Worm (Caenorhabditis elegans) whole organism, dauer: ENCODE results near the gene zig-3.

Source experiments
- unc-62 ChIP-seq: sonication (generic microtip); optimal IDR thresholded peaks from 2 replicates; lab custom pipeline; 2017; ENCODE audit warnings: missing biosample characterization, missing genetic modification reagents, missing genetic modification characterization

The zig-3 gene

ce11 chrX:7930450-7930849 lies at the start of gene zig-3:
Gene zig-3 (plus strand): TSS chrX:7930750.
- no peak for TF ChIP-seq unc-62 (GFP tag; lab: Kevin White, UChicago)

ce11 chrX:7880848-7881247 lies 49.7 kb upstream of the zig-3 start, which contains the start of gene C39D10.8:
Gene C39D10.8 (minus strand): TSS chrX:7880948.
- no peak for TF ChIP-seq unc-62 (GFP tag; lab: Kevin White, UChicago)

- no peak for TF ChIP-seq unc-62 (GFP tag; lab: Kevin White, UChicago)
Observed at ce11 chrX:7881307-7881706, 49.2 kb upstream of the zig-3 start.

DNA sequence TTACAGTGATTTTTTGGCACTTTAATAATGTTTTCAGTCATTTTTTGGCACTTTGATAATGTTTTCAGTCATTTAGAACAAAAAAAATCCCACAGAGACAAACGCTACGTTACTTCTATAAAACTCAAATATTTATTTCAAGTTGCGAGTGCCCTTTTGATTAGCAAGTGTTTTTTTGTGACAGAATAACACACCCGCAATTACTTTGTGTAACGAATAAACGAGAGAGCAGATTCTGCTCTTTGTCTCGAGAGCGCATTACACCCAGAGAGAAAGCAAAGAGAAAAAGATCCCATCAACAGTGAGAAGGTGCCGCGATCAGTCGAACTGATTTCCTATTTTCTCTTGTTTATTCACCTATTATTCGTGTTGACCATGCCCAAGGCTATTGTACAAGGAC lies 46.6 kb upstream of the zig-3 start, which contains the start of gene pcyt-2.2:
Gene pcyt-2.2, plus strand, starts transcription at position 301 of the 400 bp plus-strand sequence.
- TF ChIP-seq unc-62 (GFP tag; lab: Kevin White, UChicago): no peak

DNA sequence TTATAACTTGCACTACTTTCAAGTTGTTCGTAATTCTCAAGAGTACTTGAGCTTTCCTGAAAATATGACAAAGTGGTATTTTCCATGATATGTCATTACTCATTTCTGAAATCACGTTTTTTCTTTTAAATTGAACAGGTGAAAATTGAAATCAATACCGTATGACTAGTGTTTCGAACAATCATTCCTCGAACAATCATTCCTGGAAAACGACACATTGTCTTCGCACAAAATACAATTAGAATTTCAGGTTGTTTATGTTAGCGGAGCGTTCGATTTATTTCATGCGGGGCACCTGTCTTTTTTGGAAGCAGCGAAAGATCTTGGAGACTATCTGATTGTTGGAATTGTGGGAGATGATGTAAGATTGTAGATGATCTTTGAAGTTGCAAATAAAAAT lies 44.4 kb upstream of the zig-3 start:
- TF ChIP-seq unc-62 (GFP tag; lab: Kevin White, UChicago): no peak

DNA sequence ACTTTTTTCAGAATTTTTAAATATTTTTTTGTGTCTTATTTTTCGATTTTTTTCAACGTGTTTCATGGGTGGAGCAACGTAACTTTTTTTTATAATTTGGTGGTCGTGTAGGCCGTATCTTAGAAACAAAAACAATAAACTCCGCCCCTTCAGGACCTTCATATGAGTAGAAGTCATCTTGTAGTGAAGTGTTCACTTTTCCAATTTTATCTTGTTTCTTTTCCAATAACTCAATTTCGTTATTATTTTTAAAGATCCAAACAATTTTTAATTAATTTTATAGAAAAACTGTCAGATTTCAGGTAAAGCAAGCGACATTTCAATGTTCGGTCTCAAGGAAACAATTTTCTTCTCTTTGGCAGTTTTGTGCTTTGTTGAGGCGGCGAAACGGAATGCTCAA lies 41.6 kb upstream of the zig-3 start, which contains the start of gene C39D10.2:
Gene C39D10.2, plus strand, starts transcription at position 301 of the 400 bp plus-strand sequence.
- TF ChIP-seq unc-62 (GFP tag; lab: Kevin White, UChicago): no peak

DNA sequence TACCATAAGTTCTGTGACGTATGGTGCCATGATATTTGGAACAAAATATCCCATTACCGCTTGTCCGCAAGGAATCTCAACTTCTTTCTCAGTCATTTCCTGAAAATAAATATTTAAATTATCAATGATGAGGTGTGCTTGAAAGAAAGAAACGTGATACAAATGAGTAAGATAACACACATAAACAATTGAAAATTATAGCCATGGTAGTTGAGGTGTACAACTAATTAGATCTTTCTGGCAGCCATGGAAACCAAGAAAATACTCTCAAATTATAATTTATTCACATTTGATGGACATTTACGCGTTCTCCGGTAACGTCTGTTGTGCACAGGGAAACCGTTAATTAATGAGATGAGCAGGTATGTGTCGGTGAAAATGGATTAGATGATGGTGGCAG lies 38.3 kb upstream of the zig-3 start, which contains the start of gene C39D10.5:
Gene C39D10.5, minus strand, starts transcription at position 101 of the 400 bp plus-strand sequence.
- no peak for TF ChIP-seq unc-62 (GFP tag; lab: Kevin White, UChicago)

ce11 chrX:7897690-7898089 lies 32.9 kb upstream of the zig-3 start, which contains the start of gene latd-1:
Gene latd-1 (minus strand): TSS chrX:7897790.
- no peak for TF ChIP-seq unc-62 (GFP tag; lab: Kevin White, UChicago)

ce11 chrX:7898131-7898530 lies 32.4 kb upstream of the zig-3 start:
- TF ChIP-seq unc-62 (GFP tag; lab: Kevin White, UChicago): no peak

ce11 chrX:7900180-7900579 lies 30.4 kb upstream of the zig-3 start:
- no peak for TF ChIP-seq unc-62 (GFP tag; lab: Kevin White, UChicago)

ce11 chrX:7901840-7902239 lies 28.7 kb upstream of the zig-3 start:
- no peak for TF ChIP-seq unc-62 (GFP tag; lab: Kevin White, UChicago)

DNA sequence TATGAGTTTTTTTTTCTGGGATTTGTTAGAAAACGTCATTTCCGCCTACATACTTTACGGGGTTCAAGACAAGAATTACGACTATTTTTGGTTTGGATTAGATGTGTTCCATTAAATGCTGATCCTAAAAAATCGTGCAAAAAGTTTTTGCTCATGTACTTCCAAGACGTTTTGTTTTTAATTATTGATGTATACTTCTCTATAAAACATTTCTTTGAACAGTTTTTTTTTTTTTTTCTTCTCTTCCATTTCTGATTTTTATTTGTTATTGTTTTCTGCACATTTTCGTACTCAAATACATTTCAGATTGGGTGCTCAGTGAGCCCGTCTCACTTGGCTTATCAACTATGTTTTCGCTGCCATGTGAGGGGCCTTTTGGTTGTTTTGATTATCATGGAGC lies 27.6 kb upstream of the zig-3 start, which contains the start of gene C39D10.11:
Gene C39D10.11, plus strand, starts transcription at position 301 of the 400 bp plus-strand sequence.
- no peak for TF ChIP-seq unc-62 (GFP tag; lab: Kevin White, UChicago)

- no peak for TF ChIP-seq unc-62 (GFP tag; lab: Kevin White, UChicago)
Observed at ce11 chrX:7906430-7907014, 24.0 kb upstream of the zig-3 start, which contains the start of gene C39D10.1. Gene C39D10.1 (plus strand): TSS chrX:7906964.

DNA sequence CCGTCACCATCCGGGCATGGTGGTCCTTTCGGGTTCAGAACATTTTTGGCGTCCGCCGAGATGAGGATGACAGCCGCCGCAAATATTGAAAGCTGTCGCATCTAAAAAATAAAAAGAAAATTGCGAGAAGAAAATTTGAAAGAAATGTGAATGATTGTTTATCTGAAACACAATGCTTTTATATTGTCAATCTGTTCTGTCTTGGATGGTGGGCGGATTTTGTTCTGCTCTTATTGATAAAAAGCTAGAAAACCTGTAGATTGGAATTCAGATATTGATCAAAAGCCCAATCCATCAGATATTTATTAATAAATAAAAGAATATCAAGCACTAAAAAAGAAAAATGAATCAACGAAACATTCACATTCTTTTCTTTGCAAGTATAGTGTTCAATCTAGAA lies 16.7 kb upstream of the zig-3 start, which contains the start of gene C39D10.7:
Gene C39D10.7, minus strand, starts transcription at position 101 of the 400 bp plus-strand sequence.
- TF ChIP-seq unc-62 (GFP tag; lab: Kevin White, UChicago): no peak

DNA sequence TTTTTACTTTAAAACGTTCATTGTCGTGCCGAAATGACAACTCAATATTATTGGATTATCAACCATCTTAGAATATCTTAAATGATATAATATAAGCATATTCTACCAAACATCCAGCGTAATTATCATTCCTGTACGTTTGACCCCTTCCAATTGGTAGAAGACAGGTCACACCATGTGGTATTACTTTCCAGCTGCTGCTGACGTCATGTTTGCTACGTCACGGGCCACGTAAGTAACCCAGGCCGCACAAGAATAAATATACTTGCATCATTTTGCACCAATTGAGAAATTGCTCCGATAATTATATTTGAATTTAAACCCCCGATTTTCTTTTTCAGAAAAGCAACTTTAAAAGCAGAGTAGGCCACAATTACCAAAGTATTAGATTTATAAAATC lies 14.9 kb upstream of the zig-3 start:
- TF ChIP-seq unc-62 (GFP tag; lab: Kevin White, UChicago): no peak

ce11 chrX:7916076-7916475 lies 14.5 kb upstream of the zig-3 start:
- TF ChIP-seq unc-62 (GFP tag; lab: Kevin White, UChicago): no peak

ce11 chrX:7921130-7921529 lies 9.4 kb upstream of the zig-3 start:
- no peak for TF ChIP-seq unc-62 (GFP tag; lab: Kevin White, UChicago)
